Fruit fly (Drosophila melanogaster) Kc167 (cell line): ENCODE results near the gene nes.

Source experiments
- Myc ChIP-seq: fragments of >200 bp; optimal IDR thresholded peaks from 2 replicates; lab custom pipeline; 2017; ENCODE audit warnings: missing external identifiers
- h ChIP-seq: fragments of >200 bp; optimal IDR thresholded peaks from 3 replicates; lab custom pipeline; 2018; ENCODE audit warnings: missing external identifiers
- psq ChIP-seq: fragments of >200 bp; optimal IDR thresholded peaks from 2 replicates; lab custom pipeline; 2017; ENCODE audit warnings: missing external identifiers

dm6 chr3L:19268720-19269401 is 8.4 kb upstream of the nes start, which contains the start of the genes Aldh7A1 and CG14085:
- TF ChIP-seq psq (lab: Kevin White, UChicago) (no peak), Myc (lab: Kevin White, UChicago) (no peak), h (lab: Kevin White, UChicago) (no peak)
